Worm (Caenorhabditis elegans) whole organism, early embryonic: ENCODE data around the gene arrd-16.

Experiments used
- ama-1 ChIP-seq: fragments of 150-350 bp; optimal IDR thresholded peaks from 2 replicates; lab custom pipeline; 2014
- ceh-13 ChIP-seq: fragments of 200-800 bp; sonication (Bioruptor generic); optimal IDR thresholded peaks from 2 replicates; lab custom pipeline; 2018; ENCODE audit warnings: mild to moderate bottlenecking, missing genetic modification characterization, missing compliant biosample characterization
- hmbx-1 ChIP-seq: sonication (generic microtip); optimal IDR thresholded peaks from 2 replicates; lab custom pipeline; 2016; ENCODE audit warnings: mild to moderate bottlenecking, missing genetic modification characterization, missing compliant biosample characterization
- pes-1 ChIP-seq: fragments of 200-800 bp; sonication (Bioruptor generic); IDR thresholded peaks from 2 replicates; pipeline ENCODE4 v1.3.6; 2022; ENCODE audit warnings: missing genetic modification reagents, missing genetic modification characterization, missing compliant biosample characterization
- tbx-11 ChIP-seq: fragments of 200-800 bp; sonication (Bioruptor generic); IDR thresholded peaks from 2 replicates; pipeline ENCODE4 v1.3.6; 2022; ENCODE audit warnings: missing genetic modification characterization, missing compliant biosample characterization
- tra-4 ChIP-seq: sonication (generic microtip); optimal IDR thresholded peaks from 2 replicates; lab custom pipeline; 2017; ENCODE audit warnings: missing genetic modification characterization, missing compliant biosample characterization

DNA sequence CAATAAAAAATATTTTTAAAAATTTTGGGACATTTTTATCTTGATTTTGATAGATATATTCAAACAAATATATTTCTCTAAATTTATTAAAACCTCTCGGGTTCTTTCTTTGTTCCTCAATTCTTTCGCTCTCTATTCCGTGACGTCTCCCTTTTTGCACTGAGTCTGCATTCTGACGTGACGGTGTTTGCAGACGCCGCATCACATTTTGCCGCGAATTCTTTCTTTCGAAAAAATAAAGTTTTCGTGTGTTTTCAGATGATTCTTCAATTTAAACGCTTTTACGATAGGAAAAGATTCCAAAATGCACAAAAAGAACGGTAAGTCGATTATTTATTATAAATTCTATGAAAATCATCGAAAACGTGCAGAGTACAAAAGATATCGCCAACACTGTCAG, 43.5 kb downstream of the arrd-16 start:
- TF ChIP-seq ceh-13 (GFP tag; lab: Kevin White, UChicago) = no peak
- no peak for TF ChIP-seq tra-4 (tag; lab: Kevin White, UChicago)
- TF ChIP-seq tbx-11 = no peak
- TF ChIP-seq pes-1 (GFP tag; lab: Robert Waterston, UW) = no peak
- TF ChIP-seq hmbx-1 = no peak
- no peak for TF ChIP-seq ama-1 (lab: Kevin White, UChicago)
